Worm (Caenorhabditis elegans) whole organism, L2 larva: Measurements from ENCODE around the gene srh-32.

Experiments used
- C34F6.9 ChIP-seq: fragments of 150-350 bp; optimal IDR thresholded peaks from 2 replicates; lab custom pipeline; 2014; ENCODE audit warnings: missing biosample characterization, missing genetic modification characterization
- F13H6.1 ChIP-seq: sonication (generic microtip); optimal IDR thresholded peaks from 2 replicates; lab custom pipeline; 2016; ENCODE audit warnings: missing genetic modification characterization, missing compliant biosample characterization
- R02D3.7 ChIP-seq: fragments of 150-350 bp; optimal IDR thresholded peaks from 2 replicates; lab custom pipeline; 2014; ENCODE audit warnings: missing biosample characterization, missing genetic modification characterization
- Y55F3AM.14 ChIP-seq: fragments of 200-800 bp; sonication (Bioruptor generic); optimal IDR thresholded peaks from 2 replicates; lab custom pipeline; 2018; ENCODE audit warnings: mild to moderate bottlenecking, missing genetic modification characterization, missing compliant biosample characterization
- alr-1 ChIP-seq: fragments of 150-350 bp; optimal IDR thresholded peaks from 2 replicates; lab custom pipeline; 2014; ENCODE audit warnings: missing biosample characterization, missing genetic modification characterization
- aly-2 ChIP-seq: fragments of 150-350 bp; optimal IDR thresholded peaks from 2 replicates; lab custom pipeline; 2014; ENCODE audit warnings: missing biosample characterization, missing genetic modification characterization
- blmp-1 ChIP-seq: sonication (generic microtip); optimal IDR thresholded peaks from 2 replicates; lab custom pipeline; 2017; ENCODE audit warnings: missing genetic modification characterization, mild to moderate bottlenecking, missing compliant biosample characterization, antibody characterized with exemption, moderate library complexity; ENCODE audit not compliant: insufficient read depth
- ceh-16 ChIP-seq: fragments of 150-350 bp; optimal IDR thresholded peaks from 2 replicates; lab custom pipeline; 2014; ENCODE audit warnings: missing biosample characterization, missing genetic modification characterization
- ceh-82 ChIP-seq: fragments of 150-350 bp; optimal IDR thresholded peaks from 2 replicates; lab custom pipeline; 2014; ENCODE audit warnings: missing biosample characterization, missing genetic modification characterization
- crh-2 ChIP-seq: sonication (generic microtip); optimal IDR thresholded peaks from 2 replicates; lab custom pipeline; 2017; ENCODE audit warnings: missing biosample characterization, missing genetic modification characterization
- dmd-4 ChIP-seq: sonication (generic microtip); optimal IDR thresholded peaks from 2 replicates; lab custom pipeline; 2017; ENCODE audit warnings: missing biosample characterization, missing genetic modification characterization
- egl-27 ChIP-seq: sonication (generic microtip); optimal IDR thresholded peaks from 3 replicates; lab custom pipeline; 2017; ENCODE audit warnings: missing biosample characterization, missing genetic modification reagents, missing genetic modification characterization
- elt-1 ChIP-seq: fragments of 150-350 bp; optimal IDR thresholded peaks from 2 replicates; lab custom pipeline; 2014; ENCODE audit warnings: missing biosample characterization, missing genetic modification characterization
- elt-3 ChIP-seq: sonication (generic microtip); optimal IDR thresholded peaks from 2 replicates; lab custom pipeline; 2017; ENCODE audit warnings: missing biosample characterization, missing genetic modification characterization
- fos-1 ChIP-seq: fragments of 150-350 bp; optimal IDR thresholded peaks from 2 replicates; lab custom pipeline; 2014; ENCODE audit warnings: missing biosample characterization, missing genetic modification characterization
- gmeb-1 ChIP-seq: fragments of 150-350 bp; optimal IDR thresholded peaks from 2 replicates; lab custom pipeline; 2014; ENCODE audit warnings: missing biosample characterization, missing genetic modification characterization
- lin-11 ChIP-seq: fragments of 150-350 bp; sonication (generic microtip); optimal IDR thresholded peaks from 2 replicates; lab custom pipeline; 2014; ENCODE audit warnings: missing biosample characterization, missing genetic modification characterization, inconsistent platforms, mixed read lengths
- lin-13 ChIP-seq: fragments of 150-350 bp; optimal IDR thresholded peaks from 2 replicates; lab custom pipeline; 2014; ENCODE audit warnings: missing biosample characterization, missing genetic modification reagents, missing genetic modification characterization
- lsy-2 ChIP-seq, 2 experiments: fragments of 150-350 bp in 1 of 2; sonication (generic microtip) in 1 of 2; optimal IDR thresholded peaks; 2 replicates each; lab custom pipeline; 2014 to 2017; ENCODE audit warnings: missing biosample characterization in 2 of 2, missing genetic modification characterization in 2 of 2
- mab-5 ChIP-seq: fragments of 150-350 bp; optimal IDR thresholded peaks from 2 replicates; lab custom pipeline; 2014; ENCODE audit warnings: missing biosample characterization, missing genetic modification characterization
- mbf-1 ChIP-seq: sonication (generic microtip); optimal IDR thresholded peaks from 2 replicates; lab custom pipeline; 2017; ENCODE audit warnings: missing biosample characterization, missing genetic modification characterization
- mdl-1 ChIP-seq, 2 experiments: fragments of 150-350 bp in 1 of 2; sonication (generic microtip) in 1 of 2; optimal IDR thresholded peaks; 2 replicates each; lab custom pipeline; 2017; ENCODE audit warnings: missing biosample characterization in 2 of 2, missing genetic modification characterization in 2 of 2
- nhr-10 ChIP-seq: sonication (generic microtip); optimal IDR thresholded peaks from 2 replicates; lab custom pipeline; 2017; ENCODE audit warnings: missing biosample characterization, missing genetic modification characterization
- nhr-11 ChIP-seq: fragments of 150-350 bp; optimal IDR thresholded peaks from 2 replicates; lab custom pipeline; 2014; ENCODE audit warnings: missing biosample characterization, missing genetic modification characterization
- nhr-129 ChIP-seq: fragments of 150-350 bp; optimal IDR thresholded peaks from 2 replicates; lab custom pipeline; 2014; ENCODE audit warnings: missing biosample characterization, missing genetic modification characterization
- nhr-21 ChIP-seq: fragments of 150-350 bp; optimal IDR thresholded peaks from 2 replicates; lab custom pipeline; 2014; ENCODE audit warnings: missing biosample characterization, missing genetic modification characterization
- nhr-23 ChIP-seq: fragments of 150-350 bp; optimal IDR thresholded peaks from 2 replicates; lab custom pipeline; 2014; ENCODE audit warnings: missing biosample characterization, missing genetic modification reagents, missing genetic modification characterization
- nhr-25 ChIP-seq: fragments of 150-350 bp; sonication (generic microtip); optimal IDR thresholded peaks from 3 replicates; lab custom pipeline; 2014; ENCODE audit warnings: missing biosample characterization, missing genetic modification characterization
- nhr-6 ChIP-seq: fragments of 150-350 bp; optimal IDR thresholded peaks from 2 replicates; lab custom pipeline; 2014; ENCODE audit warnings: missing biosample characterization, missing genetic modification characterization
- nhr-77 ChIP-seq: fragments of 150-350 bp; optimal IDR thresholded peaks from 2 replicates; lab custom pipeline; 2014; ENCODE audit warnings: missing biosample characterization, missing genetic modification characterization
- peb-1 ChIP-seq: fragments of 150-350 bp; optimal IDR thresholded peaks from 2 replicates; lab custom pipeline; 2014; ENCODE audit warnings: missing biosample characterization, missing genetic modification characterization
- sem-4 ChIP-seq: fragments of 150-350 bp; optimal IDR thresholded peaks from 2 replicates; lab custom pipeline; 2014; ENCODE audit warnings: missing biosample characterization, missing genetic modification reagents, missing genetic modification characterization
- skn-1 ChIP-seq: sonication (generic microtip); optimal IDR thresholded peaks from 2 replicates; lab custom pipeline; 2017; ENCODE audit warnings: missing biosample characterization, missing genetic modification characterization
- sma-3 ChIP-seq: sonication (generic microtip); optimal IDR thresholded peaks from 2 replicates; lab custom pipeline; 2016; ENCODE audit warnings: missing genetic modification reagents, missing genetic modification characterization, missing compliant biosample characterization
- snpc-4 ChIP-seq: fragments of 150-350 bp; optimal IDR thresholded peaks from 2 replicates; lab custom pipeline; 2014; ENCODE audit warnings: missing biosample characterization, missing genetic modification characterization
- unc-55 ChIP-seq: fragments of 150-350 bp; sonication (generic microtip); optimal IDR thresholded peaks from 3 replicates; lab custom pipeline; 2014; ENCODE audit warnings: missing biosample characterization, missing genetic modification reagents, missing genetic modification characterization
- unc-62 ChIP-seq: fragments of 150-350 bp; optimal IDR thresholded peaks from 2 replicates; lab custom pipeline; 2014; ENCODE audit warnings: missing biosample characterization, missing genetic modification reagents, missing genetic modification characterization
- zag-1 ChIP-seq: fragments of 150-350 bp; optimal IDR thresholded peaks from 2 replicates; lab custom pipeline; 2014; ENCODE audit warnings: missing biosample characterization, missing genetic modification characterization
- ztf-11 ChIP-seq: sonication (generic microtip); optimal IDR thresholded peaks from 2 replicates; lab custom pipeline; 2017; ENCODE audit warnings: missing biosample characterization, missing genetic modification characterization

srh-32 gene

ce11 chrV:17667676-17668075, 33.3 kb upstream of the srh-32 start, which contains the start of gene F59A1.12:
Gene F59A1.12, minus strand, starts transcription at chrV:17667776.
- no peak for TF ChIP-seq lin-13
- no peak for TF ChIP-seq sem-4
- no peak for TF ChIP-seq nhr-77 (tag; lab: Kevin White, UChicago)
- no peak for TF ChIP-seq nhr-11 (tag; lab: Kevin White, UChicago)
- no peak for TF ChIP-seq ceh-16 (tag; lab: Kevin White, UChicago)
- TF ChIP-seq fos-1 (tag; lab: Kevin White, UChicago) = no peak
- TF ChIP-seq ceh-82 = no peak
- TF ChIP-seq mbf-1 (tag; lab: Kevin White, UChicago) = no peak
- no peak for TF ChIP-seq nhr-25
- TF ChIP-seq alr-1 (tag; lab: Kevin White, UChicago) = no peak
- no peak for TF ChIP-seq nhr-21
- no peak for TF ChIP-seq blmp-1

ce11 chrV:17668531-17668930, 32.5 kb upstream of the srh-32 start, which contains the start of gene str-89:
Gene str-89, plus strand, starts transcription at chrV:17668831.
- TF ChIP-seq nhr-6 (tag; lab: Kevin White, UChicago) (no peak), zag-1 (tag; lab: Kevin White, UChicago) (no peak), ztf-11 (tag; lab: Kevin White, UChicago) (no peak), nhr-77 (tag; lab: Kevin White, UChicago) (no peak), dmd-4 (tag; lab: Kevin White, UChicago) (no peak), nhr-129 (tag; lab: Kevin White, UChicago) (no peak), lin-11 (tag; lab: Kevin White, UChicago) (no peak), mab-5 (tag; lab: Kevin White, UChicago) (no peak), aly-2 (tag; lab: Kevin White, UChicago) (no peak), unc-62 (GFP tag; lab: Kevin White, UChicago) (no peak), sma-3 (GFP tag; lab: Kevin White, UChicago) (no peak), lsy-2 (tag; optimal IDR thresholded peaks at IDR 0.05; lab: Kevin White, UChicago) (no peak), Y55F3AM.14 (no peak)
- TF ChIP-seq, all 48 proteins: peak for 0

- TF ChIP-seq snpc-4 (tag; lab: Kevin White, UChicago) (no peak), unc-62 (GFP tag; lab: Kevin White, UChicago) (no peak), ceh-16 (tag; lab: Kevin White, UChicago) (no peak), elt-3 (tag; lab: Kevin White, UChicago) (no peak), zag-1 (tag; lab: Kevin White, UChicago) (no peak)
Measured at ce11 chrV:17673343-17673742, 27.7 kb upstream of the srh-32 start, which contains the start of gene str-93. Gene str-93, minus strand, starts transcription at chrV:17673443.

ce11 chrV:17676553-17676952, 24.5 kb upstream of the srh-32 start, which contains the start of gene str-92:
Gene str-92, minus strand, starts transcription at chrV:17676653.
- no peak for TF ChIP-seq F13H6.1 (tag; lab: Kevin White, UChicago)
- TF ChIP-seq nhr-77 (tag; lab: Kevin White, UChicago) = no peak
- TF ChIP-seq mdl-1 (tag; optimal IDR thresholded peaks at IDR 0.05; lab: Kevin White, UChicago) = no peak
- TF ChIP-seq R02D3.7 (tag; lab: Kevin White, UChicago) = no peak
- no peak for TF ChIP-seq gmeb-1
- TF ChIP-seq lin-11 (tag; lab: Kevin White, UChicago) = no peak
- no peak for TF ChIP-seq nhr-6 (tag; lab: Kevin White, UChicago)
- TF ChIP-seq C34F6.9 (tag; lab: Kevin White, UChicago) = no peak
- no peak for TF ChIP-seq nhr-10 (tag; lab: Kevin White, UChicago)
- TF ChIP-seq Y55F3AM.14 = no peak
- no peak for TF ChIP-seq lin-13
- no peak for TF ChIP-seq nhr-25
- TF ChIP-seq sem-4 = no peak
- no peak for TF ChIP-seq peb-1 (tag; lab: Kevin White, UChicago)
- no peak for TF ChIP-seq snpc-4 (tag; lab: Kevin White, UChicago)
- no peak for TF ChIP-seq nhr-11 (tag; lab: Kevin White, UChicago)
- TF ChIP-seq skn-1 (tag; lab: Kevin White, UChicago) = no peak
- no peak for TF ChIP-seq nhr-23
- no peak for TF ChIP-seq egl-27 (tag; lab: Kevin White, UChicago)
- TF ChIP-seq, all 48 proteins: peak for 0

ce11 chrV:17683290-17683689, 17.7 kb upstream of the srh-32 start:
- TF ChIP-seq nhr-129 (tag; lab: Kevin White, UChicago) (no peak), crh-2 (tag; lab: Kevin White, UChicago) (no peak), sem-4 (no peak), ceh-16 (tag; lab: Kevin White, UChicago) (no peak), nhr-77 (tag; lab: Kevin White, UChicago) (no peak), unc-55 (GFP tag; lab: Kevin White, UChicago) (no peak), sma-3 (GFP tag; lab: Kevin White, UChicago) (no peak), nhr-6 (tag; lab: Kevin White, UChicago) (no peak), aly-2 (tag; lab: Kevin White, UChicago) (no peak), alr-1 (tag; lab: Kevin White, UChicago) (no peak), ztf-11 (tag; lab: Kevin White, UChicago) (no peak), ceh-82 (no peak), nhr-11 (tag; lab: Kevin White, UChicago) (no peak), lsy-2 (tag; optimal IDR thresholded peaks at IDR 0.05; lab: Kevin White, UChicago) (no peak), elt-1 (tag; lab: Kevin White, UChicago) (no peak)
